Worm (Caenorhabditis elegans) whole organism, young adult: ENCODE results near the gene T01B4.3.

Experiments used
- B0019.2 ChIP-seq: fragments of 200-800 bp; sonication (Bioruptor generic); conservative IDR thresholded peaks from 2 replicates; pipeline ENCODE4 v1.3.6; 2022; ENCODE audit warnings: missing genetic modification reagents, missing genetic modification characterization, missing compliant biosample characterization
- B0035.1 ChIP-seq: sonication (generic microtip); optimal IDR thresholded peaks from 2 replicates; lab custom pipeline; 2016; ENCODE audit warnings: missing genetic modification characterization, mild to moderate bottlenecking, missing compliant biosample characterization, missing genotype, missing genetic modification reagents
- B0261.1 ChIP-seq: sonication (generic microtip); optimal IDR thresholded peaks from 2 replicates; lab custom pipeline; 2016; ENCODE audit warnings: mild to moderate bottlenecking, missing genetic modification characterization, moderate library complexity, missing compliant biosample characterization
- C06A6.2 ChIP-seq: fragments of 200-800 bp; sonication (Bioruptor generic); conservative IDR thresholded peaks from 2 replicates; pipeline ENCODE4 v1.3.6; 2022; ENCODE audit warnings: missing genetic modification characterization, missing compliant biosample characterization
- C17E4.6 ChIP-seq: fragments of 200-800 bp; sonication (Bioruptor generic); IDR thresholded peaks from 2 replicates; pipeline ENCODE4 v1.3.6; 2022; ENCODE audit warnings: missing genetic modification reagents, missing genetic modification characterization, missing compliant biosample characterization
- F37B4.10 ChIP-seq: fragments of 200-800 bp; sonication (Bioruptor generic); IDR thresholded peaks from 2 replicates; pipeline ENCODE4 v1.3.6; 2022; ENCODE audit warnings: missing genetic modification characterization, missing compliant biosample characterization
- F49E8.2 ChIP-seq: sonication (generic microtip); optimal IDR thresholded peaks from 3 replicates; lab custom pipeline; 2017; ENCODE audit warnings: missing genetic modification characterization, mild to moderate bottlenecking, missing compliant biosample characterization, antibody characterized with exemption, moderate library complexity; ENCODE audit not compliant: insufficient read depth
- T07F8.4 ChIP-seq: sonication (generic microtip); optimal IDR thresholded peaks from 2 replicates; lab custom pipeline; 2016; ENCODE audit warnings: mild to moderate bottlenecking, missing genetic modification characterization, moderate library complexity, missing compliant biosample characterization
- akir-1 ChIP-seq: fragments of 200-800 bp; sonication (Bioruptor generic); optimal IDR thresholded peaks from 2 replicates; lab custom pipeline; 2018; ENCODE audit warnings: mild to moderate bottlenecking, missing genetic modification characterization, moderate library complexity, missing compliant biosample characterization
- ama-1 ChIP-seq, 3 experiments: fragments of 150-350 bp in 1 of 3; sonication (generic microtip) in 2 of 3; optimal IDR thresholded peaks; 2 replicates each; lab custom pipeline; 2014 to 2018; ENCODE audit warnings: missing biosample characterization in 2 of 3, missing genetic modification characterization in 2 of 3, missing genetic modification reagents in 2 of 3
- aptf-3 ChIP-seq: fragments of 200-800 bp; sonication (Bioruptor generic); IDR thresholded peaks from 2 replicates; pipeline ENCODE4 v1.3.6; 2022; ENCODE audit warnings: missing genetic modification characterization, missing compliant biosample characterization
- bed-2 ChIP-seq: fragments of 200-800 bp; sonication (Bioruptor generic); IDR thresholded peaks from 2 replicates; pipeline ENCODE4 v1.3.6; 2022; ENCODE audit warnings: missing genetic modification reagents, missing genetic modification characterization, missing compliant biosample characterization
- cebp-1 ChIP-seq, 2 experiments: fragments of 200-800 bp in 1 of 2; sonication (Bioruptor generic) in 1 of 2; sonication (generic microtip) in 1 of 2; IDR thresholded peaks in 1 of 2; optimal IDR thresholded peaks in 1 of 2; 2 replicates each; pipeline versions ENCODE4 v1.3.6 to Lab custom; 2017 to 2022; ENCODE audit warnings: missing compliant biosample characterization in 2 of 2, missing genetic modification characterization in 2 of 2, mild to moderate bottlenecking in 1 of 2, missing genetic modification reagents in 1 of 2, moderate library complexity in 1 of 2
- ceh-100 ChIP-seq: fragments of 200-800 bp; sonication (Bioruptor generic); IDR thresholded peaks from 2 replicates; pipeline ENCODE4 v1.3.6; 2022; ENCODE audit warnings: missing genetic modification reagents, missing genetic modification characterization, missing compliant biosample characterization
- ceh-27 ChIP-seq: fragments of 200-800 bp; sonication (Bioruptor generic); optimal IDR thresholded peaks from 2 replicates; lab custom pipeline; 2018; ENCODE audit warnings: mild to moderate bottlenecking, missing genetic modification characterization, moderate library complexity, missing compliant biosample characterization
- ceh-91 ChIP-seq: fragments of 200-800 bp; sonication (Bioruptor generic); IDR thresholded peaks from 2 replicates; pipeline ENCODE4 v1.3.6; 2022; ENCODE audit warnings: missing genetic modification reagents, missing genetic modification characterization, missing compliant biosample characterization
- efl-1 ChIP-seq: fragments of 150-350 bp; optimal IDR thresholded peaks from 2 replicates; lab custom pipeline; 2014; ENCODE audit warnings: missing biosample characterization, missing genetic modification reagents, missing genetic modification characterization
- egrh-3 ChIP-seq: fragments of 200-800 bp; sonication (Bioruptor generic); IDR thresholded peaks from 2 replicates; pipeline ENCODE4 v1.3.6; 2022; ENCODE audit warnings: missing genetic modification reagents, missing genetic modification characterization, missing compliant biosample characterization
- him-1 ChIP-seq: sonication (generic microtip); optimal IDR thresholded peaks from 2 replicates; lab custom pipeline; 2016; ENCODE audit warnings: missing genotype, missing genetic modification reagents, missing genetic modification characterization, missing compliant biosample characterization
- hmg-1.2 ChIP-seq: fragments of 200-800 bp; sonication (Bioruptor generic); IDR thresholded peaks from 2 replicates; pipeline ENCODE4 v1.3.6; 2022; ENCODE audit warnings: missing genetic modification reagents, missing genetic modification characterization, missing compliant biosample characterization
- hsf-1 ChIP-seq: fragments of 200-800 bp; sonication (Bioruptor generic); IDR thresholded peaks from 2 replicates; pipeline ENCODE4 v1.3.6; 2022; ENCODE audit warnings: missing genetic modification reagents, missing genetic modification characterization, missing compliant biosample characterization
- lin-40 ChIP-seq: sonication (generic microtip); optimal IDR thresholded peaks from 2 replicates; lab custom pipeline; 2016; ENCODE audit warnings: missing genetic modification characterization, mild to moderate bottlenecking, missing compliant biosample characterization, missing genotype, missing genetic modification reagents
- lin-54 ChIP-seq: fragments of 200-800 bp; sonication (Bioruptor generic); optimal IDR thresholded peaks from 2 replicates; lab custom pipeline; 2018; ENCODE audit warnings: mild to moderate bottlenecking, missing genetic modification characterization, missing compliant biosample characterization
- madf-3 ChIP-seq: fragments of 200-800 bp; sonication (Bioruptor generic); IDR thresholded peaks from 2 replicates; pipeline ENCODE4 v1.3.6; 2022; ENCODE audit warnings: missing genetic modification reagents, missing genetic modification characterization, missing compliant biosample characterization
- nhr-179 ChIP-seq: sonication (generic microtip); optimal IDR thresholded peaks from 2 replicates; lab custom pipeline; 2016; ENCODE audit warnings: mild to moderate bottlenecking, missing genetic modification characterization, missing compliant biosample characterization
- nhr-80 ChIP-seq: sonication (generic microtip); optimal IDR thresholded peaks from 2 replicates; lab custom pipeline; 2016; ENCODE audit warnings: missing genetic modification characterization, missing compliant biosample characterization
- pbrm-1 ChIP-seq: fragments of 200-800 bp; sonication (Bioruptor generic); IDR thresholded peaks from 2 replicates; pipeline ENCODE4 v1.3.6; 2022; ENCODE audit warnings: missing genetic modification reagents, missing genetic modification characterization, missing compliant biosample characterization
- repo-1 ChIP-seq: sonication (generic microtip); optimal IDR thresholded peaks from 2 replicates; lab custom pipeline; 2017; ENCODE audit warnings: mild to moderate bottlenecking, missing genetic modification characterization, missing compliant biosample characterization
- sdz-38 ChIP-seq: sonication (generic microtip); optimal IDR thresholded peaks from 2 replicates; lab custom pipeline; 2016; ENCODE audit warnings: missing genotype, missing genetic modification characterization, missing compliant biosample characterization
- snpc-1.3 ChIP-seq: sonication (generic microtip); optimal IDR thresholded peaks from 2 replicates; lab custom pipeline; 2017; ENCODE audit warnings: missing genetic modification characterization, mild to moderate bottlenecking, missing compliant biosample characterization, antibody characterized with exemption, moderate library complexity, missing genotype, missing genetic modification reagents; ENCODE audit not compliant: insufficient read depth
- snpc-3.4 ChIP-seq: sonication (generic microtip); optimal IDR thresholded peaks from 2 replicates; lab custom pipeline; 2017; ENCODE audit warnings: missing genetic modification characterization, mild to moderate bottlenecking, missing compliant biosample characterization, antibody characterized with exemption, moderate library complexity, missing genotype, missing genetic modification reagents
- snpc-4 ChIP-seq, 5 experiments: fragments of 150-350 bp in 1 of 5; sonication (generic microtip) in 4 of 5; optimal IDR thresholded peaks; 2 replicates each; lab custom pipeline; 2014 to 2018; ENCODE audit warnings: missing genetic modification characterization in 5 of 5, missing biosample characterization in 3 of 5, antibody characterized with exemption in 2 of 5, mild to moderate bottlenecking in 2 of 5, missing compliant biosample characterization in 2 of 5, missing genotype in 2 of 5, moderate library complexity in 2 of 5, missing genetic modification reagents in 1 of 5
- somi-1 ChIP-seq: fragments of 200-800 bp; sonication (Bioruptor generic); optimal IDR thresholded peaks from 2 replicates; lab custom pipeline; 2018; ENCODE audit warnings: mild to moderate bottlenecking, missing genetic modification characterization, missing compliant biosample characterization
- tbp1 ChIP-seq: fragments of 200-800 bp; sonication (Bioruptor generic); optimal IDR thresholded peaks from 2 replicates; lab custom pipeline; 2018; ENCODE audit warnings: mild to moderate bottlenecking, missing genetic modification characterization, missing compliant biosample characterization
- unc-130 ChIP-seq: sonication (generic microtip); optimal IDR thresholded peaks from 2 replicates; lab custom pipeline; 2016; ENCODE audit warnings: missing genetic modification reagents, missing genetic modification characterization, missing compliant biosample characterization
- xnd-1 ChIP-seq: sonication (generic microtip); optimal IDR thresholded peaks from 2 replicates; lab custom pipeline; 2016; ENCODE audit warnings: missing genotype, missing genetic modification reagents, missing genetic modification characterization, missing compliant biosample characterization
- zfh-2 ChIP-seq: fragments of 200-800 bp; sonication (Bioruptor generic); conservative IDR thresholded peaks from 2 replicates; pipeline ENCODE4 v1.3.6; 2022; ENCODE audit warnings: missing genetic modification reagents, missing genetic modification characterization, missing compliant biosample characterization
- zim-3 ChIP-seq: sonication (generic microtip); optimal IDR thresholded peaks from 2 replicates; lab custom pipeline; 2017; ENCODE audit warnings: mild to moderate bottlenecking, missing genetic modification characterization, moderate library complexity, missing compliant biosample characterization
- ztf-18 ChIP-seq: sonication (generic microtip); optimal IDR thresholded peaks from 2 replicates; lab custom pipeline; 2016; ENCODE audit warnings: missing genotype, mild to moderate bottlenecking, missing genetic modification characterization, missing compliant biosample characterization
- ztf-22 ChIP-seq: fragments of 200-800 bp; sonication (Bioruptor generic); optimal IDR thresholded peaks from 2 replicates; lab custom pipeline; 2018; ENCODE audit warnings: mild to moderate bottlenecking, missing genetic modification characterization, moderate library complexity, missing compliant biosample characterization
- ztf-25 ChIP-seq: fragments of 200-800 bp; sonication (Bioruptor generic); IDR thresholded peaks from 2 replicates; pipeline ENCODE4 v1.3.6; 2022; ENCODE audit warnings: missing genetic modification reagents, missing genetic modification characterization, missing compliant biosample characterization

Gene T01B4.3

ce11 chrX:16321864-16322263, 4.3 kb upstream of the T01B4.3 start:
- TF ChIP-seq T07F8.4 (no peak), pbrm-1 (no peak), ceh-91 (GFP tag; lab: Robert Waterston, UW) (no peak), snpc-1.3 (tag; lab: Kevin White, UChicago) (no peak), B0035.1 (tag; lab: Kevin White, UChicago) (no peak), tbp1 (GFP tag; lab: Kevin White, UChicago) (no peak), sdz-38 (tag; lab: Kevin White, UChicago) (no peak), hsf-1 (GFP tag; lab: Robert Waterston, UW) (no peak), snpc-3.4 (tag; lab: Kevin White, UChicago) (no peak), cebp-1 (GFP tag; IDR thresholded peaks at IDR 0.05; lab: Robert Waterston, UW) (no peak), cebp-1 (tag; optimal IDR thresholded peaks at IDR 0.05; lab: Kevin White, UChicago) (no peak), unc-130 (GFP tag; lab: Kevin White, UChicago) (no peak)
- TF ChIP-seq, all 124 proteins: peak for 0

DNA sequence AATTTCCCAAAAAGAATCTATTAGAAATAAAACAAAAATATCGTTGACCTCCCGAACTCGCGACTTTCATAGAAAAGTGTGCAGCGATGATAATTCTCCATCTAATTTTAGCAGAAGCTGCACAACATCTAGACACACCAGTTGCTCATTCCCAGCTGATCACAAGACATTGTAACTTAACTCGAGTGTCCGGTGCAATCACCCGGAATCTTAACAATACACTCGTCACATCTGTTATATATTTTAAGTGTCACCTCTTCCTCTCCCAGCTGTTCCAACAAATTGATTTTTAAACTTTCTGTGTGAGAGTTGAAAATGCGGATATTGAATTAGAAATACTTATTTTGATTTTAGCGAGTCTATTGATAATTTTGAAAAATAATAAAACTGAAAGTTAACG, 3.8 kb upstream of the T01B4.3 start:
- TF ChIP-seq snpc-1.3 (tag; lab: Kevin White, UChicago) (no peak), ztf-25 (GFP tag; lab: Robert Waterston, UW) (no peak), C06A6.2 (GFP tag; lab: Robert Waterston, UW) (no peak), nhr-80 (tag; lab: Kevin White, UChicago) (no peak), efl-1 (GFP tag; lab: Kevin White, UChicago) (no peak), B0035.1 (tag; lab: Kevin White, UChicago) (no peak), T07F8.4 (no peak), him-1 (tag; lab: Kevin White, UChicago) (no peak), C17E4.6 (GFP tag; lab: Robert Waterston, UW) (no peak), lin-54 (GFP tag; lab: Kevin White, UChicago) (no peak), ama-1 (optimal IDR thresholded peaks at IDR 0.05; lab: Kevin White, UChicago) (no peak), ama-1 (GFP tag; optimal IDR thresholded peaks at IDR 0.05; lab: Kevin White, UChicago) (no peak), nhr-179 (tag; lab: Kevin White, UChicago) (no peak)

- peak; percentile 55; the same call in 1 of the 2 replicates for TF ChIP-seq egrh-3 (GFP tag; lab: Robert Waterston, UW)
- no peak for TF ChIP-seq snpc-4 (GFP tag; optimal IDR thresholded peaks at IDR 0.05; lab: Kevin White, UChicago)
- TF ChIP-seq snpc-4 (tag; optimal IDR thresholded peaks at IDR 0.05; lab: Kevin White, UChicago) = peak in 1 of 4 experiments; percentile 20
- TF ChIP-seq F37B4.10 (GFP tag; lab: Robert Waterston, UW) = no peak
Measured at ce11 chrX:16318248-16318647, 719 bp upstream of the T01B4.3 start.

DNA sequence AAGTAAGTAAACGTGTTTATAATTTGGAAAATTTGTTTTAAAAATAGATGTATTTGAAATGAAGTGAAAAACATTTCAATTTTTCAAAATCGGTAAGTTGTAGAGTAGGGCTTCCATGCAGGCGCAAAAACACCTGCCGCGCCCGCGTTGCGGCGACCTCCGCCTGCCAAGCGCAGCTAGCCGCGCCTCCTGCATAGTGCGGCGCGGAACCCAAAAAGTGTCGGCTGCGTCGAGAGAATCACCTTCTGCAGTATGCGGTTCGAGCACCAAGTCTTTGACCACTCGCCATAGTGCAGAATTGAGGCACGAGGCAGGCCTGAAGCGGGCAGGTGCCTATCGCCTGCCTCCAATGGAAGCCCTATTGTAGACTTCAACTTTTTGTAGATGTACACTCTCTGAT, 7.8 kb downstream of the T01B4.3 start:
- no peak for TF ChIP-seq ceh-100 (GFP tag; lab: Robert Waterston, UW)
- TF ChIP-seq ceh-27 (GFP tag; lab: Kevin White, UChicago) = no peak
- no peak for TF ChIP-seq B0261.1
- no peak for TF ChIP-seq xnd-1 (tag; lab: Kevin White, UChicago)
- peak; percentile 81; the same call in 1 of the 2 replicates for TF ChIP-seq egrh-3 (GFP tag; lab: Robert Waterston, UW)
- TF ChIP-seq hmg-1.2 (GFP tag; lab: Robert Waterston, UW) = peak; percentile 59
- no peak for TF ChIP-seq akir-1 (GFP tag; lab: Kevin White, UChicago)
- no peak for TF ChIP-seq repo-1 (tag; lab: Kevin White, UChicago)
- TF ChIP-seq lin-40 (tag; lab: Kevin White, UChicago) = no peak
- no peak for TF ChIP-seq ztf-18 (tag; lab: Kevin White, UChicago)
- no peak for TF ChIP-seq aptf-3 (GFP tag; lab: Robert Waterston, UW)
- 0 out of 2 replicates have a peak, but pooled peaks have one; percentile 36 for TF ChIP-seq bed-2 (GFP tag; lab: Robert Waterston, UW)
- no peak for TF ChIP-seq ztf-22 (GFP tag; lab: Kevin White, UChicago)
- TF ChIP-seq madf-3 (GFP tag; lab: Robert Waterston, UW) = no peak
- TF ChIP-seq snpc-4 (GFP tag; optimal IDR thresholded peaks at IDR 0.05; lab: Kevin White, UChicago) = peak; percentile 19
- TF ChIP-seq snpc-4 (tag; optimal IDR thresholded peaks at IDR 0.05; lab: Kevin White, UChicago) = peak in 3 of 4 experiments; percentile 65 to 93 (median 89)
- no peak for TF ChIP-seq somi-1 (GFP tag; lab: Kevin White, UChicago)
- TF ChIP-seq B0019.2 (GFP tag; lab: Robert Waterston, UW) = no peak
- TF ChIP-seq zim-3 (tag; lab: Kevin White, UChicago) = no peak
- TF ChIP-seq zfh-2 (GFP tag; lab: Robert Waterston, UW) = peak; percentile 92
- no peak for TF ChIP-seq F49E8.2 (tag; lab: Kevin White, UChicago)
